In the genomic region with DNA sequence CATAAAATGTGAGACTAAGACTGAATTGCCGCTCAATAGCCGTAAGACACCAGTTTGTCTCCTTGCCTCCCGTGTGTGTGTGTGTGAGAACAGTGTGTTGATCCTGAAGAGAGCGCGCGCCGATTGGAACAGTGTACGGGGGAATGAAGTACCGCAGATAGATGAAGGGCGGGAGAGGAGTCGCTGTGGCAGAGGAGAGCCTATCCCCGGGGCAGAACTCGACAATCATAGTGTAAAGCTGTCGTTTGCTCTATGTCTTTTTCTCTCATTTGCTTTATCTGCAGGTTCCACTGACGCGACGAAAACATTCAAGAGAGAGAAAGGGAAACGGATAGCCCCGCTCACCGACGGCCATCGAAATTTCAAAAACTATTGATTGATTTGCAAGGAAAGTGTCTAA, we compare ENCODE assay signal across 4 worm cellular contexts.
A peak's percentile ranks its signal among the peaks of the same experiment; 100 is the strongest.
TF ChIP-seq lines count a peak whose summit lies in the region.

No protein-coding gene starts in this region.

TF ChIP-seq in whole organism, L2 larva, 48 proteins besides CTCF, POLR2A, EP300 and RAD21:
- TF ChIP-seq C34F6.9 (tag; optimal IDR thresholded peaks at IDR 0.05; lab: Kevin White, UChicago) (peak; percentile 6), ama-1 (optimal IDR thresholded peaks at IDR 0.05; lab: Kevin White, UChicago) (no peak), sma-9 (GFP tag; optimal IDR thresholded peaks at IDR 0.05; lab: Kevin White, UChicago) (peak; percentile 48), sma-9 (tag; optimal IDR thresholded peaks at IDR 0.05; lab: Kevin White, UChicago) (no peak), dmd-4 (tag; optimal IDR thresholded peaks at IDR 0.05; lab: Kevin White, UChicago) (no peak), F13H6.1 (tag; optimal IDR thresholded peaks at IDR 0.05; lab: Kevin White, UChicago) (peak; percentile 71)

TF ChIP-seq in whole organism, L4 larva, 104 proteins besides CTCF, POLR2A, EP300 and RAD21:
- TF ChIP-seq mxl-3 (GFP tag; optimal IDR thresholded peaks at IDR 0.05; lab: Kevin White, UChicago) (peak; percentile 19), hlh-11 (tag; optimal IDR thresholded peaks at IDR 0.05; lab: Kevin White, UChicago) (peak; percentile 24), dpl-1 (GFP tag; optimal IDR thresholded peaks at IDR 0.05; lab: Kevin White, UChicago) (no peak), skn-1 (tag; optimal IDR thresholded peaks at IDR 0.05; lab: Kevin White, UChicago) (no peak), ctbp-1 (GFP tag; IDR thresholded peaks at IDR 0.05; lab: Robert Waterston, UW) (no peak), daf-16 (GFP tag; optimal IDR thresholded peaks at IDR 0.05; lab: Kevin White, UChicago) (peak in 1 of 2 experiments; percentile 23), daf-16 (tag; optimal IDR thresholded peaks at IDR 0.05; lab: Kevin White, UChicago) (no peak), F44E2.7 (GFP tag; IDR thresholded peaks at IDR 0.05; lab: Robert Waterston, UW) (0 out of 2 replicates have a peak, but pooled peaks have one; percentile 34), mes-2 (tag; optimal IDR thresholded peaks at IDR 0.05; lab: Kevin White, UChicago; ENCODE audit: poor library complexity, severe bottlenecking) (peak; percentile 8), set-16 (GFP tag; IDR thresholded peaks at IDR 0.05; lab: Robert Waterston, UW) (peak; percentile 22; the same call in 1 of the 2 replicates), egl-43 (GFP tag; IDR thresholded peaks at IDR 0.05; lab: Robert Waterston, UW) (no peak)

TF ChIP-seq in whole organism, late embryonic, 69 proteins besides CTCF, POLR2A, EP300 and RAD21 (continues in another document):
- TF ChIP-seq tbx-7 (tag; optimal IDR thresholded peaks at IDR 0.05; lab: Kevin White, UChicago): no peak
- no peak for TF ChIP-seq ceh-9 (tag; optimal IDR thresholded peaks at IDR 0.05; lab: Kevin White, UChicago)
- peak; percentile 88 for TF ChIP-seq rnt-1 (tag; optimal IDR thresholded peaks at IDR 0.05; lab: Kevin White, UChicago)
- no peak for TF ChIP-seq ttx-3 (tag; optimal IDR thresholded peaks at IDR 0.05; lab: Kevin White, UChicago)
- TF ChIP-seq ceh-24 (tag; optimal IDR thresholded peaks at IDR 0.05; lab: Kevin White, UChicago): no peak
- TF ChIP-seq sox-2 (GFP tag; IDR thresholded peaks at IDR 0.05; lab: Robert Waterston, UW): no peak
- no peak for TF ChIP-seq ceh-31 (tag; optimal IDR thresholded peaks at IDR 0.05; lab: Kevin White, UChicago)
- TF ChIP-seq unc-86 (tag; optimal IDR thresholded peaks at IDR 0.05; lab: Kevin White, UChicago): no peak
- TF ChIP-seq hlh-15 (tag; optimal IDR thresholded peaks at IDR 0.05; lab: Kevin White, UChicago): no peak
- no peak for TF ChIP-seq zip-5 (tag; optimal IDR thresholded peaks at IDR 0.05; lab: Kevin White, UChicago)
- no peak for TF ChIP-seq hlh-30 (tag; optimal IDR thresholded peaks at IDR 0.05; lab: Kevin White, UChicago; ENCODE audit: insufficient read depth)
- TF ChIP-seq unc-42 (tag; optimal IDR thresholded peaks at IDR 0.05; lab: Kevin White, UChicago): no peak
- no peak for TF ChIP-seq elt-2 (tag; optimal IDR thresholded peaks at IDR 0.05; lab: Kevin White, UChicago)
- TF ChIP-seq sox-4 (tag; optimal IDR thresholded peaks at IDR 0.05; lab: Kevin White, UChicago): no peak
- TF ChIP-seq nfya-1 (tag; optimal IDR thresholded peaks at IDR 0.05; lab: Kevin White, UChicago): peak; percentile 17
- TF ChIP-seq C08G9.2 (tag; optimal IDR thresholded peaks at IDR 0.05; lab: Kevin White, UChicago): no peak
- TF ChIP-seq ceh-18 (tag; optimal IDR thresholded peaks at IDR 0.05; lab: Kevin White, UChicago): peak; percentile 69
- no peak for TF ChIP-seq ceh-14 (tag; optimal IDR thresholded peaks at IDR 0.05; lab: Kevin White, UChicago)
- no peak for TF ChIP-seq ztf-16 (tag; optimal IDR thresholded peaks at IDR 0.05; lab: Kevin White, UChicago)
- no peak for TF ChIP-seq K09A11.1 (tag; optimal IDR thresholded peaks at IDR 0.05; lab: Kevin White, UChicago; ENCODE audit: insufficient read depth)
- TF ChIP-seq pag-3 (tag; optimal IDR thresholded peaks at IDR 0.05; lab: Kevin White, UChicago; ENCODE audit: borderline replicate concordance): no peak
- no peak for TF ChIP-seq mec-3 (tag; optimal IDR thresholded peaks at IDR 0.05; lab: Kevin White, UChicago; ENCODE audit: borderline replicate concordance)
- TF ChIP-seq nhr-11 (tag; optimal IDR thresholded peaks at IDR 0.05; lab: Kevin White, UChicago): no peak
- TF ChIP-seq lim-6 (tag; optimal IDR thresholded peaks at IDR 0.05; lab: Kevin White, UChicago): peak; percentile 68
- peak; percentile 11 for TF ChIP-seq ceh-34 (tag; optimal IDR thresholded peaks at IDR 0.05; lab: Kevin White, UChicago)
- TF ChIP-seq F13H6.1 (tag; optimal IDR thresholded peaks at IDR 0.05; lab: Kevin White, UChicago): no peak
- TF ChIP-seq ref-2 (tag; optimal IDR thresholded peaks at IDR 0.05; lab: Kevin White, UChicago): no peak
- TF ChIP-seq hlh-6 (tag; optimal IDR thresholded peaks at IDR 0.05; lab: Kevin White, UChicago): peak; percentile 60
- no peak for TF ChIP-seq pat-9 (tag; optimal IDR thresholded peaks at IDR 0.05; lab: Kevin White, UChicago)
- no peak for TF ChIP-seq ceh-22 (tag; optimal IDR thresholded peaks at IDR 0.05; lab: Kevin White, UChicago)
- TF ChIP-seq unc-3 (GFP tag; conservative IDR thresholded peaks at IDR 0.05; lab: Robert Waterston, UW): no peak
- no peak for TF ChIP-seq unc-3 (tag; optimal IDR thresholded peaks at IDR 0.05; lab: Kevin White, UChicago)
- TF ChIP-seq pqm-1 (tag; optimal IDR thresholded peaks at IDR 0.05; lab: Kevin White, UChicago): no peak
- no peak for TF ChIP-seq fax-1 (tag; optimal IDR thresholded peaks at IDR 0.05; lab: Kevin White, UChicago)
- TF ChIP-seq fkh-6 (tag; optimal IDR thresholded peaks at IDR 0.05; lab: Kevin White, UChicago): no peak
- TF ChIP-seq sdc-2 (tag; optimal IDR thresholded peaks at IDR 0.05; lab: Kevin White, UChicago): no peak
- no peak for TF ChIP-seq ceh-48 (tag; optimal IDR thresholded peaks at IDR 0.05; lab: Kevin White, UChicago)

TF ChIP-seq in whole organism, mixed stage, embryonic, 35 proteins besides CTCF, POLR2A, EP300 and RAD21:
- TF ChIP-seq unc-39 (tag; optimal IDR thresholded peaks at IDR 0.05; lab: Kevin White, UChicago) (no peak), drap-1 (GFP tag; optimal IDR thresholded peaks at IDR 0.05; lab: Kevin White, UChicago) (peak; percentile 30), M03D4.4 (tag; optimal IDR thresholded peaks at IDR 0.05; lab: Kevin White, UChicago) (peak; percentile 45), unc-62 (GFP tag; optimal IDR thresholded peaks at IDR 0.05; lab: Kevin White, UChicago) (peak; percentile 64), elt-3 (tag; optimal IDR thresholded peaks at IDR 0.05; lab: Kevin White, UChicago) (no peak), mep-1 (tag; optimal IDR thresholded peaks at IDR 0.05; lab: Kevin White, UChicago) (peak; percentile 24), unc-120 (tag; optimal IDR thresholded peaks at IDR 0.05; lab: Kevin White, UChicago; ENCODE audit: poor library complexity, severe bottlenecking) (peak; percentile 95), hlh-1 (tag; optimal IDR thresholded peaks at IDR 0.05; lab: Kevin White, UChicago) (peak; percentile 37), pha-4 (tag; optimal IDR thresholded peaks at IDR 0.05; lab: Kevin White, UChicago) (no peak), nhr-76 (tag; optimal IDR thresholded peaks at IDR 0.05; lab: Kevin White, UChicago) (no peak)
